Worm (Caenorhabditis elegans): ENCODE measurements around the gene T11B7.5.

T11B7.5 gene

DNA sequence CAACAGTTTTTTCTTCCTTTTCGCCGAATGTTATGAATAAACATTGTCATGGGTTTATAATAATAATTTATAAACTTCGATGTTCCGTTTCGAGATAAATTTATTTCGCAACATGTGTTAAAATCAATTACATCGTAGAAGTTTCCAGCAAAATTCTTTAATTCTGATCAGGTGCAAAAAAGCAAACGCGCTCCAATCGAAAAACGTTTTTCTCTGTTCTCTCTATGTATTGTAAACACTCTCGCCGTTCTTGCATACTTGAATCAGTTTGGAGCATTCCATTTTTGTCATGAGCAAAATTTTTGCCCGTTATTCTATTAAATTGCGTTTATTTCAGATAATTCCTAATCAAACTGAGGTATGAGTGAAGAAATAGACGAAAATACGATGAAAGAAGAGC, 37.9 kb upstream of the T11B7.5 start, which contains the start of gene rad-54.L2:
Gene rad-54.L2 (plus strand): TSS at position 332 of the 400 bp plus-strand sequence.
- TF ChIP-seq hrde-1 (tag; optimal IDR thresholded peaks at IDR 0.05; ENCODE audit: borderline replicate concordance) (peak; percentile 30), snpc-4 (GFP tag; optimal IDR thresholded peaks at IDR 0.05) (no peak), snpc-4 (tag; optimal IDR thresholded peaks at IDR 0.05) (peak in 2 of 4 experiments; percentile 14 to 35), F49E8.2 (tag; optimal IDR thresholded peaks at IDR 0.05; ENCODE audit: insufficient read depth) (peak; percentile 40), lsl-1 (GFP tag; optimal IDR thresholded peaks at IDR 0.05) (peak; percentile 33), F23B12.7 (tag; optimal IDR thresholded peaks at IDR 0.05; ENCODE audit: insufficient read depth) (peak; percentile 50), Y53G8AR.9 (GFP tag; conservative IDR thresholded peaks at IDR 0.05) (0 out of 2 replicates have a peak, but pooled peaks have one; percentile 15), mcd-1 (GFP tag; IDR thresholded peaks at IDR 0.05) (peak; percentile 77), athp-1 (tag; optimal IDR thresholded peaks at IDR 0.05) (peak; percentile 12), ztf-18 (tag; optimal IDR thresholded peaks at IDR 0.05) (peak; percentile 65), die-1 (tag; optimal IDR thresholded peaks at IDR 0.05) (no peak), attf-3 (GFP tag; conservative IDR thresholded peaks at IDR 0.05) (no peak), nhr-90 (tag; optimal IDR thresholded peaks at IDR 0.05) (no peak), rpc-1 (optimal IDR thresholded peaks at IDR 0.05) (peak; percentile 15), rpc-1 (tag; optimal IDR thresholded peaks at IDR 0.05) (no peak), hmg-1.2 (GFP tag; IDR thresholded peaks at IDR 0.05) (peak; percentile 69; the same call in 1 of the 2 replicates), nhr-80 (tag; optimal IDR thresholded peaks at IDR 0.05) (peak; percentile 56), F39B2.1 (GFP tag; IDR thresholded peaks at IDR 0.05) (0 out of 2 replicates have a peak, but pooled peaks have one; percentile 26), lin-54 (GFP tag; optimal IDR thresholded peaks at IDR 0.05) (peak; percentile 37), lsy-27 (tag; optimal IDR thresholded peaks at IDR 0.05; ENCODE audit: borderline replicate concordance, insufficient read depth) (no peak), B0019.2 (GFP tag; conservative IDR thresholded peaks at IDR 0.05) (no peak), dox-1 (GFP tag; IDR thresholded peaks at IDR 0.05) (0 out of 2 replicates have a peak, but pooled peaks have one; percentile 14), madf-10 (tag; optimal IDR thresholded peaks at IDR 0.05) (peak; percentile 45), him-1 (tag; optimal IDR thresholded peaks at IDR 0.05) (no peak), Y95B8A.8 (GFP tag; IDR thresholded peaks at IDR 0.05) (no peak), pbrm-1 (GFP tag; IDR thresholded peaks at IDR 0.05) (peak; percentile 42; the same call in 1 of the 2 replicates), lin-40 (tag; optimal IDR thresholded peaks at IDR 0.05) (peak; percentile 48), F33H1.4 (GFP tag; IDR thresholded peaks at IDR 0.05) (peak; percentile 33; the same call in 1 of the 2 replicates), madf-3 (GFP tag; IDR thresholded peaks at IDR 0.05) (no peak), snpc-3.4 (tag; optimal IDR thresholded peaks at IDR 0.05) (peak; percentile 36), egl-18 (GFP tag; IDR thresholded peaks at IDR 0.05) (no peak), rcor-1 (GFP tag; IDR thresholded peaks at IDR 0.05) (no peak), hsf-1 (GFP tag; IDR thresholded peaks at IDR 0.05) (peak; percentile 84), cebp-1 (GFP tag; IDR thresholded peaks at IDR 0.05) (peak; percentile 94), cebp-1 (tag; optimal IDR thresholded peaks at IDR 0.05) (peak; percentile 97), pha-4 (tag; optimal IDR thresholded peaks at IDR 0.05) (peak; percentile 91), tlf-1 (GFP tag; optimal IDR thresholded peaks at IDR 0.05) (peak; percentile 51), tbp1 (GFP tag; optimal IDR thresholded peaks at IDR 0.05) (peak; percentile 17), madf-6 (GFP tag; IDR thresholded peaks at IDR 0.05) (peak; percentile 46; the same call in 1 of the 2 replicates), nfyb-1 (GFP tag; IDR thresholded peaks at IDR 0.05) (peak; percentile 59; the same call in 1 of the 2 replicates), ekl-4 (GFP tag; IDR thresholded peaks at IDR 0.05) (peak; percentile 68; the same call in 1 of the 2 replicates), attf-5 (GFP tag; optimal IDR thresholded peaks at IDR 0.05) (peak; percentile 78), lin-35 (GFP tag; optimal IDR thresholded peaks at IDR 0.05) (peak in 1 of 3 experiments; percentile 34)

Measured in whole organism, young adult.